Fruit fly (Drosophila melanogaster): ENCODE measurements around the gene nSyb.
A peak's percentile ranks its signal among the peaks of the same experiment; 100 is the strongest.

The nSyb gene

dm6 chr3L:1587140-1587849, 50.3 kb downstream of the nSyb start (continued):
- no peak for TF ChIP-seq grn (GFP tag; optimal IDR thresholded peaks at IDR 0.05)
- peak in 1 of 2 experiments; percentile 8 for TF ChIP-seq crp (GFP tag; optimal IDR thresholded peaks at IDR 0.05)
- peak; percentile 57; the same call in 1 of the 2 replicates for TF ChIP-seq ham (GFP tag; IDR thresholded peaks at IDR 0.05)
- TF ChIP-seq jigr1 (GFP tag; IDR thresholded peaks at IDR 0.05), result peak; percentile 65; the same call in 2 of the 3 replicates
- TF ChIP-seq sisA (GFP tag; IDR thresholded peaks at IDR 0.05), result peak; percentile 93
- TF ChIP-seq CG6689 (GFP tag; IDR thresholded peaks at IDR 0.05), result peak; percentile 87
- peak; percentile 45 for TF ChIP-seq NC2β (GFP tag; optimal IDR thresholded peaks at IDR 0.05)
- TF ChIP-seq BtbVII (GFP tag; optimal IDR thresholded peaks at IDR 0.05), result peak; percentile 62
- TF ChIP-seq Vsx1 (GFP tag; optimal IDR thresholded peaks at IDR 0.05), result peak; percentile 43
- TF ChIP-seq CG4820 (GFP tag; optimal IDR thresholded peaks at IDR 0.05), result peak; percentile 84
- peak; percentile 72; the same call in 2 of the 3 replicates for TF ChIP-seq z (GFP tag; IDR thresholded peaks at IDR 0.05)
- TF ChIP-seq p53 (GFP tag; optimal IDR thresholded peaks at IDR 0.05), result no peak
- TF ChIP-seq Stat92E (GFP tag; optimal IDR thresholded peaks at IDR 0.05), result no peak
- peak; percentile 75 for TF ChIP-seq CG17385 (GFP tag; optimal IDR thresholded peaks at IDR 0.05)
- TF ChIP-seq esg (GFP tag; conservative IDR thresholded peaks at IDR 0.05), result peak; percentile 86
- TF ChIP-seq cg (GFP tag; optimal IDR thresholded peaks at IDR 0.05), result no peak
- TF ChIP-seq Fer2 (tag; optimal IDR thresholded peaks at IDR 0.05), result peak; percentile 61
- TF ChIP-seq org-1 (GFP tag; optimal IDR thresholded peaks at IDR 0.05), result peak; percentile 60
- peak; percentile 82 for TF ChIP-seq fd3F (GFP tag; optimal IDR thresholded peaks at IDR 0.05)
- TF ChIP-seq ems (GFP tag; optimal IDR thresholded peaks at IDR 0.05), result peak; percentile 83
- no peak for TF ChIP-seq CG2202 (tag; optimal IDR thresholded peaks at IDR 0.05)
- TF ChIP-seq gem (tag; optimal IDR thresholded peaks at IDR 0.05), result peak; percentile 82
- no peak for TF ChIP-seq Hmx (GFP tag; optimal IDR thresholded peaks at IDR 0.05)
- no peak for TF ChIP-seq CG15479 (GFP tag; optimal IDR thresholded peaks at IDR 0.05)
- TF ChIP-seq CG18764 (GFP tag; optimal IDR thresholded peaks at IDR 0.05), result peak; percentile 77
- peak; percentile 64 for TF ChIP-seq CG4328 (GFP tag; optimal IDR thresholded peaks at IDR 0.05)
- peak; percentile 82 for TF ChIP-seq CG3281 (GFP tag; optimal IDR thresholded peaks at IDR 0.05)
- TF ChIP-seq CG13296 (GFP tag; optimal IDR thresholded peaks at IDR 0.05), result peak; percentile 80
- TF ChIP-seq pros (GFP tag; optimal IDR thresholded peaks at IDR 0.05), result no peak
- peak; percentile 46 for TF ChIP-seq odd (GFP tag; optimal IDR thresholded peaks at IDR 0.05)
- 0 out of 2 replicates have a peak, but pooled peaks have one; percentile 41 for TF ChIP-seq danr (GFP tag; IDR thresholded peaks at IDR 0.05)
- peak; percentile 17 for TF ChIP-seq Nf-YB (GFP tag; optimal IDR thresholded peaks at IDR 0.05)
- TF ChIP-seq sens (GFP tag), result peak; percentile 93
- TF ChIP-seq CG18599 (GFP tag; optimal IDR thresholded peaks at IDR 0.05), result peak; percentile 84
- TF ChIP-seq CG6854 (GFP tag; optimal IDR thresholded peaks at IDR 0.05), result peak; percentile 40
- TF ChIP-seq CHES-1-like (GFP tag; optimal IDR thresholded peaks at IDR 0.05), result peak; percentile 74
- TF ChIP-seq sens-2 (GFP tag; IDR thresholded peaks at IDR 0.05), result peak; percentile 50; the same call in 1 of the 2 replicates
- TF ChIP-seq CG32772 (GFP tag; IDR thresholded peaks at IDR 0.05), result peak; percentile 86
- TF ChIP-seq CG9797 (GFP tag; optimal IDR thresholded peaks at IDR 0.05), result no peak
- no peak for TF ChIP-seq h (optimal IDR thresholded peaks at IDR 0.05)
- peak; percentile 85 for TF ChIP-seq CG14667 (GFP tag; IDR thresholded peaks at IDR 0.05)
- TF ChIP-seq Hr78 (GFP tag; optimal IDR thresholded peaks at IDR 0.05), result peak in 1 of 2 experiments; percentile 7
- TF ChIP-seq dpn (GFP tag; optimal IDR thresholded peaks at IDR 0.05), result peak; percentile 89
- TF ChIP-seq bbx (GFP tag; IDR thresholded peaks at IDR 0.05; ENCODE audit: partially characterized antibody), result no peak
- peak; percentile 82 for TF ChIP-seq HmgZ (tag; optimal IDR thresholded peaks at IDR 0.05)
- TF ChIP-seq CG11504 (tag; optimal IDR thresholded peaks at IDR 0.05), result peak; percentile 88
- TF ChIP-seq Mes4 (GFP tag; optimal IDR thresholded peaks at IDR 0.05), result peak; percentile 32
- peak; percentile 89 for TF ChIP-seq CG15269 (tag; optimal IDR thresholded peaks at IDR 0.05)
- peak; percentile 74 for TF ChIP-seq CG1233 (GFP tag; optimal IDR thresholded peaks at IDR 0.05)
